Worm (Caenorhabditis elegans) whole organism, late embryonic: ENCODE measurements around the gene nlp-35.

ENCODE experiments used
- F13H6.1 ChIP-seq: sonication (generic microtip); optimal IDR thresholded peaks from 2 replicates; lab custom pipeline; 2016; ENCODE audit warnings: missing genetic modification characterization, missing compliant biosample characterization
- ama-1 ChIP-seq: fragments of 150-350 bp; optimal IDR thresholded peaks from 2 replicates; lab custom pipeline; 2014
- fkh-10 ChIP-seq: fragments of 150-350 bp; optimal IDR thresholded peaks from 2 replicates; lab custom pipeline; 2014; ENCODE audit warnings: missing biosample characterization, missing genetic modification reagents, missing genetic modification characterization
- hlh-6 ChIP-seq: sonication (generic microtip); optimal IDR thresholded peaks from 2 replicates; lab custom pipeline; 2016; ENCODE audit warnings: missing genotype, missing genetic modification characterization, missing compliant biosample characterization
- lin-11 ChIP-seq: fragments of 200-800 bp; sonication (Bioruptor generic); optimal IDR thresholded peaks from 2 replicates; lab custom pipeline; 2018; ENCODE audit warnings: mild to moderate bottlenecking, missing genetic modification characterization, missing compliant biosample characterization
- nhr-11 ChIP-seq: fragments of 150-350 bp; optimal IDR thresholded peaks from 2 replicates; lab custom pipeline; 2014; ENCODE audit warnings: missing biosample characterization, missing genetic modification characterization
- pqm-1 ChIP-seq: sonication (generic microtip); optimal IDR thresholded peaks from 2 replicates; lab custom pipeline; 2016; ENCODE audit warnings: missing genetic modification characterization, missing compliant biosample characterization
- rnt-1 ChIP-seq: sonication (generic microtip); optimal IDR thresholded peaks from 2 replicates; lab custom pipeline; 2016; ENCODE audit warnings: missing genetic modification characterization, missing compliant biosample characterization

ce11 chrIV:9535105-9535504 is 16.4 kb upstream of the nlp-35 start:
- no peak for TF ChIP-seq lin-11 (tag; lab: Kevin White, UChicago)
- TF ChIP-seq F13H6.1: no peak
- TF ChIP-seq hlh-6: no peak
- TF ChIP-seq rnt-1 (tag; lab: Kevin White, UChicago): no peak
- TF ChIP-seq fkh-10: no peak
- TF ChIP-seq nhr-11 (tag; lab: Kevin White, UChicago): no peak
- no peak for TF ChIP-seq ama-1 (lab: Kevin White, UChicago)
- TF ChIP-seq pqm-1 (tag; lab: Kevin White, UChicago): no peak
